Fruit fly (Drosophila melanogaster): ENCODE data around the gene ps.

Gene ps

DNA sequence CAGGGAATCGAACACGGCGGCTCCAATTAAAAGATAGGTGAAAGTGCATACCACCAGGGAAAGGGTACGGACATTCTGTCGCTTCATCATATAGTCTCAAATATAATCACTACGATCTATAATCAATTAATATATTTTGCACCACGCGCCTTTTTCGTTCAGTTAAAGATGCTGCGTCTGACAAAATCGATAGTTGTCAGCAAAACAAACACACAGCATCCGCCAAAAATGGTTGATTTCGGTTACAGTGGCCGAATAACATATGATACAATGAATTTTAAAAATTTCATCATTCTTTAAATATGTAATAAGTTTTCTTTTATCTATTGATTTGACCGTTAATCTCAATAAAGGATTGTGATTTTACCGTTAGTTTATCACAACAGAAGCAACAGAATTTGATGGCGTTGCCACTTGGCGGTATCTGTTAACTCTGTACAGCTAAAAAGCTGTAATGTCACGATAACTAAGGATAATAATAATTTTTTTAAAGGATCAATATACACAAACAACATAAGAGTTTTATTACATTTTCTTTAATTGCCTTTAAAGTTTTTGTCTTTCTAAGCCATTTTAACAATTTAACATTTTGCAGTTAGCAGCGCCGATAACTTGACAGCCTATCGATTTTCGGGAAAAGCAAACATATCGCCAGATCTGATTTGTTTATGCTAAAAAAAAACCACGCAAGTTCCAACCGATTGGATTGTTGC lies 5.7 kb upstream of the ps start, which contains the start of the genes Task7 and alpha-Man-IIa:
Task7 (minus strand) TSS at position 366 of the 713 bp plus-strand sequence.
alpha-Man-IIa (plus strand) TSS at position 621 of the 713 bp plus-strand sequence.
- peak; percentile 12 for TF ChIP-seq Eip93F (GFP tag; optimal IDR thresholded peaks at IDR 0.05)
- TF ChIP-seq esn (GFP tag; optimal IDR thresholded peaks at IDR 0.05), result no peak
- TF ChIP-seq fkh (GFP tag; optimal IDR thresholded peaks at IDR 0.05), result peak; percentile 68

dm6 chr3R:9416951-9417350 lies 789 bp upstream of the ps start:
- TF ChIP-seq Blimp-1 (GFP tag; optimal IDR thresholded peaks at IDR 0.05) (no peak), CG34406 (GFP tag; optimal IDR thresholded peaks at IDR 0.05) (no peak), fkh (GFP tag; optimal IDR thresholded peaks at IDR 0.05) (no peak), esn (GFP tag; optimal IDR thresholded peaks at IDR 0.05) (no peak), Eip78C (GFP tag) (no peak), CG3919 (GFP tag; optimal IDR thresholded peaks at IDR 0.05) (no peak), CG1621 (tag; optimal IDR thresholded peaks at IDR 0.05) (no peak), CG6854 (GFP tag; optimal IDR thresholded peaks at IDR 0.05) (no peak)

DNA sequence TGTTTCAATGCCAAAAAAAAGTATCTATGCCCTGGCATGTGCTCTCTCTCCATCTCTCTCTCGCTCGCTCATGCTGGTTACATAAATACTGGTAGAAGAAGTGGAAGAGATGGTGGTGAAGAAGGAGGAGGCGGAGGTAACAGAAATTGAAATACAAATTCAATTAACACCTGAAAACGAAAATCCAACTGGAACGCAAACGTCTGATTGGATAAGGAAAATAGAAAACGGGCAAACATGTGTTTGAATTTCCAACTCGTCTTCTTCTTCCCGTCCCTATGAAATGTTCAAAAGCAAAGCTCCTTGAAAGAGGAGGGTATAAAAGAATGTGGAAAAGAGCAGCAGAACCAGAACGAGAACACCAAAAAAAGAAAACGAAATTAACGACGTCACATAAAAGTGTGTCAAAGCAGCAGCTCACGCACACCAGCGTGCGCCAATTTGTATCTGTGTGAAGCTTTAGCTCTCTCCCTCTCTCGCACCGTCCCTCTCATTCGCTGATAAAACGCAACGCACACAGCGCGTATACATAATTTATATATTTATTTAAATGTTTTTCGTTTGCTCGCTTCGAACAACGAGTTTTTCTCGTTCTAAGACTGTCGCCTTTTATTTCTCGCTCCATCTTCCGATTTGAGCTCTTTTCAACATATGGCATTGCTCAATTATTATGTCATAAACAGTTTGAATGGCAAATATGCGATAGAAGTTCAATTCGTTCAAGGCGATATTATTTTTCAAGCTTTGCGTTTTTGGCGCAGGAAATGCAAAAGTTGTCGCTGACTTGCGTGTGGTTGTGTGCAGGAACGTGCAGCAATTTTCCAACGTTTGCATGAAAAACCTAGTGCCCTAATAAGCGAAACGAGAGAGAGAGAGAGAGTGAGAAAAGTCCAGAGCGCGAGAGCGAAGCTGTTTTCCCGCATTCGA lies 896 bp downstream of the ps start:
- TF ChIP-seq Eip93F (GFP tag; optimal IDR thresholded peaks at IDR 0.05) (peak; percentile 32), CG32006 (GFP tag; optimal IDR thresholded peaks at IDR 0.05) (no peak), vri (GFP tag; optimal IDR thresholded peaks at IDR 0.05) (peak; percentile 64), CG11902 (GFP tag; optimal IDR thresholded peaks at IDR 0.05) (no peak), fkh (GFP tag; optimal IDR thresholded peaks at IDR 0.05) (peak; percentile 9), Sox15 (GFP tag; optimal IDR thresholded peaks at IDR 0.05) (no peak), Eip78C (GFP tag) (peak; percentile 82), CG3919 (GFP tag; optimal IDR thresholded peaks at IDR 0.05) (no peak)

DNA sequence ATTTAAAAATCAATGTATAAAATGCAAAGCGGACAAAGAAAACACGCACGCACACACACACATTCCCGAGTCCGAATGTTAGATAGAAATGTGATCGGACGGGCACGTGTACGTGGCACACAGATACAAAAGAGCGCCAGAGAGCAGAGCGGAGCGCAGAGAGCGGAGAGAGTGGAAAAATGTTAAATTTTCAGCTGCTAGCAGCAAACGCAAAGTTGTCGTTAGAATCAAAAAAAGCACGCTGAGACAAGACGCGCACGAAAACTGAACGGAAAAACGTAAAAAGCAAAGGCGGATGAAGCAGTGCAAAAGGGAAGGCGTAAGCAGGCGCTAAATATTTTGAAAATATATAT lies 1.5 kb downstream of the ps start:
- TF ChIP-seq svp (GFP tag) (no peak), CG11762 (GFP tag; optimal IDR thresholded peaks at IDR 0.05; ENCODE audit: insufficient read depth) (no peak), CG6163 (GFP tag; IDR thresholded peaks at IDR 0.05) (no peak), achi (GFP tag; optimal IDR thresholded peaks at IDR 0.05) (no peak), Eip93F (GFP tag; optimal IDR thresholded peaks at IDR 0.05) (no peak), CG7368 (GFP tag; optimal IDR thresholded peaks at IDR 0.05) (no peak), Lpt (GFP tag; optimal IDR thresholded peaks at IDR 0.05) (peak; percentile 19), salr (GFP tag; optimal IDR thresholded peaks at IDR 0.05) (no peak), dsx (GFP tag; optimal IDR thresholded peaks at IDR 0.05; ENCODE audit: poor library complexity, severe bottlenecking) (peak; percentile 11), Met (GFP tag; optimal IDR thresholded peaks at IDR 0.05) (no peak), dac (GFP tag; optimal IDR thresholded peaks at IDR 0.05) (peak; percentile 9), Hr4 (GFP tag; optimal IDR thresholded peaks at IDR 0.05) (no peak), fd59A (GFP tag; optimal IDR thresholded peaks at IDR 0.05) (no peak), CG6808 (GFP tag; optimal IDR thresholded peaks at IDR 0.05) (no peak), CG4318 (GFP tag; optimal IDR thresholded peaks at IDR 0.05) (no peak), Ets21C (GFP tag; optimal IDR thresholded peaks at IDR 0.05) (no peak), OdsH (GFP tag; optimal IDR thresholded peaks at IDR 0.05) (no peak), Sox14 (GFP tag; optimal IDR thresholded peaks at IDR 0.05) (peak; percentile 76), CG8119 (GFP tag; IDR thresholded peaks at IDR 0.05) (no peak), Eip78C (GFP tag) (peak; percentile 74), CG31627 (GFP tag; optimal IDR thresholded peaks at IDR 0.05) (no peak), pdm3 (GFP tag; optimal IDR thresholded peaks at IDR 0.05) (no peak), Hr39 (GFP tag; optimal IDR thresholded peaks at IDR 0.05) (no peak), fd85E (GFP tag; optimal IDR thresholded peaks at IDR 0.05) (peak; percentile 59), CG11902 (GFP tag; optimal IDR thresholded peaks at IDR 0.05) (no peak), Hr38 (GFP tag; optimal IDR thresholded peaks at IDR 0.05) (no peak), CG32006 (GFP tag; optimal IDR thresholded peaks at IDR 0.05) (no peak), CG6276 (GFP tag; optimal IDR thresholded peaks at IDR 0.05) (no peak), CG15336 (GFP tag; IDR thresholded peaks at IDR 0.05) (no peak), CG8319 (GFP tag; optimal IDR thresholded peaks at IDR 0.05) (no peak), vri (GFP tag; optimal IDR thresholded peaks at IDR 0.05) (peak; percentile 65), CG3919 (GFP tag; optimal IDR thresholded peaks at IDR 0.05) (peak; percentile 3), CG11294 (GFP tag; IDR thresholded peaks at IDR 0.05) (no peak), fkh (GFP tag; optimal IDR thresholded peaks at IDR 0.05) (no peak), cyc (GFP tag; optimal IDR thresholded peaks at IDR 0.05) (no peak)

Data from whole organism, prepupa.